Worm (Caenorhabditis elegans): Measurements from ENCODE around the gene acl-14.

acl-14 gene

ce11 chrV:9329245-9329979, 4.0 kb downstream of the acl-14 start:
- TF ChIP-seq sox-4 (tag; optimal IDR thresholded peaks at IDR 0.05) (no peak), blmp-1 (tag; optimal IDR thresholded peaks at IDR 0.05) (peak; percentile 36), ztf-4 (tag; optimal IDR thresholded peaks at IDR 0.05) (no peak), xbp-1 (tag; optimal IDR thresholded peaks at IDR 0.05) (no peak), efl-1 (optimal IDR thresholded peaks at IDR 0.05) (no peak), efl-1 (GFP tag; optimal IDR thresholded peaks at IDR 0.05 in 1 of 2) (peak in 1 of 2 experiments; percentile 63), mab-9 (GFP tag; IDR thresholded peaks at IDR 0.05) (no peak), isw-1 (GFP tag; IDR thresholded peaks at IDR 0.05) (no peak), efl-3 (GFP tag; optimal IDR thresholded peaks at IDR 0.05) (no peak)

- TF ChIP-seq ceh-90 (tag; optimal IDR thresholded peaks at IDR 0.05): no peak
- no peak for TF ChIP-seq unc-62 (GFP tag; optimal IDR thresholded peaks at IDR 0.05)
- no peak for TF ChIP-seq lsy-2 (tag; optimal IDR thresholded peaks at IDR 0.05)
- TF ChIP-seq ztf-4 (tag; optimal IDR thresholded peaks at IDR 0.05): no peak
- no peak for TF ChIP-seq blmp-1 (tag; optimal IDR thresholded peaks at IDR 0.05)
- TF ChIP-seq unc-86 (tag; optimal IDR thresholded peaks at IDR 0.05): no peak
- no peak for TF ChIP-seq ces-1 (GFP tag; optimal IDR thresholded peaks at IDR 0.05)
- no peak for TF ChIP-seq efl-1 (optimal IDR thresholded peaks at IDR 0.05)
- no peak for TF ChIP-seq efl-1 (GFP tag; optimal IDR thresholded peaks at IDR 0.05 in 1 of 2)
- TF ChIP-seq C34B4.2 (tag; optimal IDR thresholded peaks at IDR 0.05): no peak
- TF ChIP-seq nhr-76 (tag; optimal IDR thresholded peaks at IDR 0.05): no peak
- TF ChIP-seq lin-15B (tag; optimal IDR thresholded peaks at IDR 0.05): no peak
- TF ChIP-seq tlp-1 (tag; optimal IDR thresholded peaks at IDR 0.05): no peak
- no peak for TF ChIP-seq nhr-19 (GFP tag; conservative IDR thresholded peaks at IDR 0.05)
- no peak for TF ChIP-seq C04F5.9 (tag; optimal IDR thresholded peaks at IDR 0.05)
Measured at ce11 chrV:9328670-9329069, 4.8 kb downstream of the acl-14 start, which contains the start of gene K07B1.4. Gene K07B1.4, plus strand, starts transcription at chrV:9328970.

- TF ChIP-seq lin-35 (GFP tag; optimal IDR thresholded peaks at IDR 0.05) (no peak), unc-30 (tag; optimal IDR thresholded peaks at IDR 0.05) (no peak), unc-62 (GFP tag; optimal IDR thresholded peaks at IDR 0.05) (no peak), snu-23 (GFP tag; optimal IDR thresholded peaks at IDR 0.05) (peak; percentile 15), tbx-2 (tag; optimal IDR thresholded peaks at IDR 0.05) (no peak), elt-2 (tag; optimal IDR thresholded peaks at IDR 0.05) (peak; percentile 23), nhr-84 (tag; optimal IDR thresholded peaks at IDR 0.05) (no peak), pqm-1 (tag; optimal IDR thresholded peaks at IDR 0.05) (no peak), hpl-2 (GFP tag; optimal IDR thresholded peaks at IDR 0.05) (no peak), blmp-1 (tag; optimal IDR thresholded peaks at IDR 0.05) (peak; percentile 51), ceh-88 (GFP tag; IDR thresholded peaks at IDR 0.05) (no peak), mab-9 (GFP tag; IDR thresholded peaks at IDR 0.05) (no peak), ets-5 (GFP tag; IDR thresholded peaks at IDR 0.05) (no peak), ceh-63 (GFP tag; optimal IDR thresholded peaks at IDR 0.05) (no peak), nhr-90 (tag; optimal IDR thresholded peaks at IDR 0.05; ENCODE audit: poor library complexity) (no peak), egl-27 (tag; optimal IDR thresholded peaks at IDR 0.05) (no peak), vab-15 (tag; optimal IDR thresholded peaks at IDR 0.05) (no peak), pag-3 (tag; optimal IDR thresholded peaks at IDR 0.05; ENCODE audit: borderline replicate concordance, insufficient read depth) (no peak), fkh-8 (tag; optimal IDR thresholded peaks at IDR 0.05) (no peak), F16B12.6 (tag; optimal IDR thresholded peaks at IDR 0.05) (no peak), lin-14 (GFP tag; optimal IDR thresholded peaks at IDR 0.05) (peak; percentile 45), nhr-85 (tag) (peak; percentile 71), nhr-47 (tag; optimal IDR thresholded peaks at IDR 0.05) (no peak), efl-1 (optimal IDR thresholded peaks at IDR 0.05) (no peak), efl-1 (GFP tag; optimal IDR thresholded peaks at IDR 0.05 in 1 of 2) (no peak), lir-3 (tag; optimal IDR thresholded peaks at IDR 0.05; ENCODE audit: poor library complexity) (no peak), pax-3 (tag; optimal IDR thresholded peaks at IDR 0.05) (no peak), sup-37 (GFP tag; optimal IDR thresholded peaks at IDR 0.05) (no peak), C16A3.4 (tag; optimal IDR thresholded peaks at IDR 0.05) (no peak), mef-2 (tag; optimal IDR thresholded peaks at IDR 0.05) (no peak), mep-1 (tag; optimal IDR thresholded peaks at IDR 0.05) (peak; percentile 4), nhr-11 (tag; optimal IDR thresholded peaks at IDR 0.05) (no peak), efl-3 (GFP tag; optimal IDR thresholded peaks at IDR 0.05) (no peak), nhr-20 (tag; optimal IDR thresholded peaks at IDR 0.05) (peak; percentile 15), ztf-4 (tag; optimal IDR thresholded peaks at IDR 0.05) (no peak)
Measured at ce11 chrV:9327691-9328090, 5.7 kb downstream of the acl-14 start.
